Comparison of ENCODE assay signal across 1 fruit fly cellular context in genomic region chr3R:21269923-21270322, dm6.
A peak's percentile ranks its signal among the peaks of the same experiment; 100 is the strongest.
TF ChIP-seq lines count a peak whose summit lies in the region.

Gene AP-2sigma (minus strand): TSS chr3R:21270075.
Gene Idi (plus strand): TSS chr3R:21270126.

TF ChIP-seq in whole organism, embryonic, 481 proteins besides CTCF, POLR2A, EP300 and RAD21 (continued from another document and continues in another):
- peak; percentile 51; the same call in 1 of the 2 replicates for TF ChIP-seq CG13287 (GFP tag; IDR thresholded peaks at IDR 0.05; lab: Robert Waterston, UW; ENCODE audit: partially characterized antibody)
- no peak for TF ChIP-seq CG15601 (tag; optimal IDR thresholded peaks at IDR 0.05; lab: Kevin White, UChicago)
- TF ChIP-seq pzg (GFP tag; optimal IDR thresholded peaks at IDR 0.05; lab: Kevin White, UChicago) = peak; percentile 88
- peak; percentile 37 for TF ChIP-seq Bgb (GFP tag; IDR thresholded peaks at IDR 0.05; lab: Robert Waterston, UW; ENCODE audit: partially characterized antibody)
- no peak for TF ChIP-seq Atf3 (GFP tag; optimal IDR thresholded peaks at IDR 0.05; lab: Kevin White, UChicago)
- TF ChIP-seq NC2α (GFP tag; optimal IDR thresholded peaks at IDR 0.05; lab: Kevin White, UChicago) = peak; percentile 11
- TF ChIP-seq hbn (GFP tag; IDR thresholded peaks at IDR 0.05; lab: Robert Waterston, UW; ENCODE audit: partially characterized antibody) = no peak
- peak; percentile 29 to 39 for TF ChIP-seq dpn (GFP tag; optimal IDR thresholded peaks at IDR 0.05; lab: Kevin White, UChicago)
- TF ChIP-seq CG17186 (GFP tag; optimal IDR thresholded peaks at IDR 0.05; lab: Kevin White, UChicago) = peak; percentile 76
- TF ChIP-seq CG6683 (GFP tag; optimal IDR thresholded peaks at IDR 0.05; lab: Kevin White, UChicago) = no peak
- no peak for TF ChIP-seq Gsc (GFP tag; IDR thresholded peaks at IDR 0.05; lab: Robert Waterston, UW)
- TF ChIP-seq Camta (GFP tag; optimal IDR thresholded peaks at IDR 0.05; lab: Kevin White, UChicago) = peak; percentile 5
- no peak for TF ChIP-seq CG1832 (GFP tag; optimal IDR thresholded peaks at IDR 0.05; lab: Kevin White, UChicago)
- TF ChIP-seq CG15479 (GFP tag; optimal IDR thresholded peaks at IDR 0.05; lab: Kevin White, UChicago) = peak; percentile 32
- TF ChIP-seq NFAT (GFP tag; IDR thresholded peaks at IDR 0.05; lab: Robert Waterston, UW) = no peak; the same call in 1 of the 2 replicates
- no peak for TF ChIP-seq yki (optimal IDR thresholded peaks at IDR 0.05; lab: Kevin White, UChicago)
- TF ChIP-seq Awh (GFP tag; IDR thresholded peaks at IDR 0.05; lab: Robert Waterston, UW) = no peak
- TF ChIP-seq mirr (GFP tag; optimal IDR thresholded peaks at IDR 0.05; lab: Kevin White, UChicago) = peak; percentile 2
- TF ChIP-seq Mad (GFP tag; optimal IDR thresholded peaks at IDR 0.05; lab: Kevin White, UChicago) = no peak
- TF ChIP-seq CG7839 (tag; optimal IDR thresholded peaks at IDR 0.05; lab: Kevin White, UChicago) = no peak
- peak; percentile 52 for TF ChIP-seq Sry-δ (GFP tag; optimal IDR thresholded peaks at IDR 0.05; lab: Kevin White, UChicago)
- no peak for TF ChIP-seq da (GFP tag; optimal IDR thresholded peaks at IDR 0.05; lab: Kevin White, UChicago)
- peak; percentile 53 for TF ChIP-seq bcd (GFP tag; optimal IDR thresholded peaks at IDR 0.05; lab: Kevin White, UChicago)
- peak; percentile 56 for TF ChIP-seq sob (GFP tag; IDR thresholded peaks at IDR 0.05; lab: Robert Waterston, UW)
- TF ChIP-seq CG9437 (GFP tag; optimal IDR thresholded peaks at IDR 0.05; lab: Kevin White, UChicago) = peak; percentile 55
- no peak for TF ChIP-seq Hey (tag; optimal IDR thresholded peaks at IDR 0.05; lab: Kevin White, UChicago)
- no peak for TF ChIP-seq repo (GFP tag; optimal IDR thresholded peaks at IDR 0.05; lab: Kevin White, UChicago)
- TF ChIP-seq CG12942 (GFP tag; optimal IDR thresholded peaks at IDR 0.05; lab: Kevin White, UChicago) = no peak
- TF ChIP-seq Hsf (GFP tag; optimal IDR thresholded peaks at IDR 0.05; lab: Kevin White, UChicago) = no peak
- no peak for TF ChIP-seq CG4707 (GFP tag; optimal IDR thresholded peaks at IDR 0.05; lab: Kevin White, UChicago)
- TF ChIP-seq CG11398 (GFP tag; optimal IDR thresholded peaks at IDR 0.05; lab: Kevin White, UChicago) = no peak
- TF ChIP-seq pita (GFP tag; optimal IDR thresholded peaks at IDR 0.05; lab: Kevin White, UChicago) = no peak
- TF ChIP-seq Jarid2 (GFP tag; optimal IDR thresholded peaks at IDR 0.05; lab: Kevin White, UChicago) = no peak
- TF ChIP-seq Bdp1 (GFP tag; optimal IDR thresholded peaks at IDR 0.05; lab: Kevin White, UChicago) = peak; percentile 25
- TF ChIP-seq CG3838 (GFP tag; optimal IDR thresholded peaks at IDR 0.05; lab: Kevin White, UChicago) = no peak
- TF ChIP-seq CG13894 (tag; optimal IDR thresholded peaks at IDR 0.05; lab: Kevin White, UChicago) = peak; percentile 21
- no peak for TF ChIP-seq HmgD (GFP tag; optimal IDR thresholded peaks at IDR 0.05; lab: Kevin White, UChicago)
- TF ChIP-seq CG17612 (GFP tag; IDR thresholded peaks at IDR 0.05; lab: Robert Waterston, UW) = no peak
- no peak for TF ChIP-seq bab2 (GFP tag; optimal IDR thresholded peaks at IDR 0.05; lab: Kevin White, UChicago)
- no peak for TF ChIP-seq Doc2 (GFP tag; IDR thresholded peaks at IDR 0.05; lab: Robert Waterston, UW)
- peak; percentile 70 for TF ChIP-seq stwl (tag; optimal IDR thresholded peaks at IDR 0.05; lab: Kevin White, UChicago)
- no peak for TF ChIP-seq CG7556 (GFP tag; optimal IDR thresholded peaks at IDR 0.05; lab: Kevin White, UChicago)
- peak; percentile 53 for TF ChIP-seq oc (tag; optimal IDR thresholded peaks at IDR 0.05; lab: Kevin White, UChicago)
- TF ChIP-seq CG2120 (GFP tag; optimal IDR thresholded peaks at IDR 0.05; lab: Kevin White, UChicago) = peak; percentile 55
- peak; percentile 52 for TF ChIP-seq Xbp1 (GFP tag; optimal IDR thresholded peaks at IDR 0.05; lab: Kevin White, UChicago)
- 0 out of 4 replicates have a peak, but pooled peaks have one; percentile 64 for TF ChIP-seq chinmo (GFP tag; IDR thresholded peaks at IDR 0.05; lab: Robert Waterston, UW; ENCODE audit: partially characterized antibody)
- TF ChIP-seq CG4854 (GFP tag; optimal IDR thresholded peaks at IDR 0.05; lab: Kevin White, UChicago) = no peak
- no peak for TF ChIP-seq CG11085 (GFP tag; IDR thresholded peaks at IDR 0.05; lab: Robert Waterston, UW)
- no peak for TF ChIP-seq slou (GFP tag; optimal IDR thresholded peaks at IDR 0.05; lab: Kevin White, UChicago)
- TF ChIP-seq CG1233 (GFP tag; optimal IDR thresholded peaks at IDR 0.05; lab: Kevin White, UChicago) = no peak
- no peak for TF ChIP-seq CG8388 (GFP tag; optimal IDR thresholded peaks at IDR 0.05; lab: Kevin White, UChicago)
- no peak for TF ChIP-seq CG15696 (tag; optimal IDR thresholded peaks at IDR 0.05; lab: Kevin White, UChicago)
- TF ChIP-seq ttk (GFP tag; IDR thresholded peaks at IDR 0.05; lab: Robert Waterston, UW) = no peak
- TF ChIP-seq Hand (GFP tag; optimal IDR thresholded peaks at IDR 0.05; lab: Kevin White, UChicago) = no peak
- no peak for TF ChIP-seq HLH4C (GFP tag; IDR thresholded peaks at IDR 0.05; lab: Robert Waterston, UW; ENCODE audit: partially characterized antibody)
- no peak for TF ChIP-seq CG14860 (GFP tag; IDR thresholded peaks at IDR 0.05; lab: Robert Waterston, UW; ENCODE audit: partially characterized antibody)
- TF ChIP-seq peb (GFP tag; IDR thresholded peaks at IDR 0.05; lab: Robert Waterston, UW) = no peak
- peak; percentile 63 for TF ChIP-seq B-H2 (GFP tag; optimal IDR thresholded peaks at IDR 0.05; lab: Kevin White, UChicago)
- TF ChIP-seq ftz-f1 (GFP tag; optimal IDR thresholded peaks at IDR 0.05; lab: Kevin White, UChicago) = peak; percentile 38
- TF ChIP-seq Rfx (GFP tag; IDR thresholded peaks at IDR 0.05; lab: Robert Waterston, UW) = peak; percentile 69
- TF ChIP-seq insv (GFP tag; optimal IDR thresholded peaks at IDR 0.05; lab: Kevin White, UChicago) = no peak
- TF ChIP-seq Hmx (GFP tag; optimal IDR thresholded peaks at IDR 0.05; lab: Kevin White, UChicago) = no peak
- TF ChIP-seq CG1792 (GFP tag; optimal IDR thresholded peaks at IDR 0.05; lab: Kevin White, UChicago) = no peak
- TF ChIP-seq CG31388 (GFP tag; optimal IDR thresholded peaks at IDR 0.05; lab: Kevin White, UChicago) = no peak
- TF ChIP-seq CG15514 (GFP tag; optimal IDR thresholded peaks at IDR 0.05; lab: Kevin White, UChicago) = peak; percentile 96
- no peak for TF ChIP-seq CG6654 (GFP tag; optimal IDR thresholded peaks at IDR 0.05; lab: Kevin White, UChicago)
- TF ChIP-seq CG8359 (GFP tag; optimal IDR thresholded peaks at IDR 0.05; lab: Kevin White, UChicago; ENCODE audit: borderline replicate concordance) = no peak
- no peak for TF ChIP-seq CG8924 (tag; optimal IDR thresholded peaks at IDR 0.05; lab: Kevin White, UChicago)
- peak; percentile 12 for TF ChIP-seq Meics (GFP tag; optimal IDR thresholded peaks at IDR 0.05; lab: Kevin White, UChicago)
- no peak for TF ChIP-seq run (tag; optimal IDR thresholded peaks at IDR 0.05; lab: Kevin White, UChicago)
- TF ChIP-seq prd (optimal IDR thresholded peaks at IDR 0.05; lab: Kevin White, UChicago) = no peak
- 0 out of 3 replicates have a peak, but pooled peaks have one; percentile 39 for TF ChIP-seq prd (GFP tag; IDR thresholded peaks at IDR 0.05; lab: Robert Waterston, UW)
- TF ChIP-seq CG18619 (GFP tag; optimal IDR thresholded peaks at IDR 0.05; lab: Kevin White, UChicago) = no peak
- TF ChIP-seq Aef1 (GFP tag; IDR thresholded peaks at IDR 0.05; lab: Robert Waterston, UW) = no peak
- TF ChIP-seq CG12219 (GFP tag; optimal IDR thresholded peaks at IDR 0.05; lab: Kevin White, UChicago) = no peak
- no peak for TF ChIP-seq gcm2 (GFP tag; optimal IDR thresholded peaks at IDR 0.05; lab: Kevin White, UChicago)
- TF ChIP-seq CG3726 (GFP tag; IDR thresholded peaks at IDR 0.05; lab: Robert Waterston, UW) = no peak
- TF ChIP-seq MTF-1 (GFP tag; optimal IDR thresholded peaks at IDR 0.05; lab: Kevin White, UChicago; ENCODE audit: borderline replicate concordance) = no peak
- TF ChIP-seq CG11723 (GFP tag; optimal IDR thresholded peaks at IDR 0.05; lab: Kevin White, UChicago) = no peak
- no peak for TF ChIP-seq TFAM (GFP tag; optimal IDR thresholded peaks at IDR 0.05; lab: Kevin White, UChicago)
- no peak for TF ChIP-seq CG11093 (GFP tag; IDR thresholded peaks at IDR 0.05; lab: Robert Waterston, UW)
- no peak for TF ChIP-seq CG18599 (GFP tag; optimal IDR thresholded peaks at IDR 0.05; lab: Kevin White, UChicago)
- TF ChIP-seq CG34422 (GFP tag; IDR thresholded peaks at IDR 0.05; lab: Robert Waterston, UW) = peak; percentile 70; the same call in 2 of the 3 replicates
- no peak for TF ChIP-seq CG42726 (GFP tag; IDR thresholded peaks at IDR 0.05; lab: Robert Waterston, UW; ENCODE audit: partially characterized antibody)
- TF ChIP-seq CG6175 (GFP tag; IDR thresholded peaks at IDR 0.05; lab: Robert Waterston, UW) = no peak
- peak; percentile 41; the same call in 1 of the 2 replicates for TF ChIP-seq Dref (GFP tag; IDR thresholded peaks at IDR 0.05; lab: Robert Waterston, UW)
- peak; percentile 44 for TF ChIP-seq CG17829 (tag; optimal IDR thresholded peaks at IDR 0.05; lab: Kevin White, UChicago)
- TF ChIP-seq CG4617 (GFP tag; optimal IDR thresholded peaks at IDR 0.05; lab: Kevin White, UChicago; ENCODE audit: borderline replicate concordance) = peak; percentile 90
- TF ChIP-seq jumu (GFP tag; optimal IDR thresholded peaks at IDR 0.05; lab: Kevin White, UChicago) = no peak
- no peak for TF ChIP-seq vfl (GFP tag; optimal IDR thresholded peaks at IDR 0.05; lab: Kevin White, UChicago)
- no peak for TF ChIP-seq jigr1 (GFP tag; IDR thresholded peaks at IDR 0.05; lab: Robert Waterston, UW)
- TF ChIP-seq chif (GFP tag; optimal IDR thresholded peaks at IDR 0.05; lab: Kevin White, UChicago) = no peak
- no peak for TF ChIP-seq odd (GFP tag; optimal IDR thresholded peaks at IDR 0.05; lab: Kevin White, UChicago)
- TF ChIP-seq NC2β (GFP tag; optimal IDR thresholded peaks at IDR 0.05; lab: Kevin White, UChicago) = peak; percentile 16
- no peak for TF ChIP-seq tll (GFP tag; optimal IDR thresholded peaks at IDR 0.05; lab: Kevin White, UChicago)
- TF ChIP-seq CG3281 (GFP tag; optimal IDR thresholded peaks at IDR 0.05; lab: Kevin White, UChicago) = peak; percentile 70
- no peak for TF ChIP-seq Atf6 (GFP tag; IDR thresholded peaks at IDR 0.05; lab: Robert Waterston, UW)
- peak; percentile 52 for TF ChIP-seq CG9932 (GFP tag; IDR thresholded peaks at IDR 0.05; lab: Robert Waterston, UW)
- TF ChIP-seq CG17361 (GFP tag; IDR thresholded peaks at IDR 0.05; lab: Robert Waterston, UW) = no peak
- TF ChIP-seq CG16863 (GFP tag; optimal IDR thresholded peaks at IDR 0.05; lab: Kevin White, UChicago) = peak; percentile 34
- TF ChIP-seq Lim3 (GFP tag; IDR thresholded peaks at IDR 0.05; lab: Robert Waterston, UW) = no peak
- TF ChIP-seq Lpt (GFP tag; optimal IDR thresholded peaks at IDR 0.05; lab: Kevin White, UChicago) = no peak
- TF ChIP-seq Max (GFP tag; optimal IDR thresholded peaks at IDR 0.05; lab: Kevin White, UChicago) = no peak
- TF ChIP-seq chn (GFP tag; optimal IDR thresholded peaks at IDR 0.05; lab: Kevin White, UChicago) = peak; percentile 35
- no peak for TF ChIP-seq CG13123 (GFP tag; optimal IDR thresholded peaks at IDR 0.05; lab: Kevin White, UChicago)
- TF ChIP-seq H15 (GFP tag; IDR thresholded peaks at IDR 0.05; lab: Robert Waterston, UW) = no peak
- no peak for TF ChIP-seq bigmax (GFP tag; optimal IDR thresholded peaks at IDR 0.05; lab: Kevin White, UChicago)
- TF ChIP-seq CG6791 (GFP tag; IDR thresholded peaks at IDR 0.05; lab: Robert Waterston, UW; ENCODE audit: partially characterized antibody) = 0 out of 3 replicates have a peak, but pooled peaks have one; percentile 49
- peak; percentile 36 for TF ChIP-seq sens (GFP tag; lab: Kevin White, UChicago)
- TF ChIP-seq HLH54F (GFP tag; optimal IDR thresholded peaks at IDR 0.05; lab: Kevin White, UChicago) = peak; percentile 10
- TF ChIP-seq rib (GFP tag; IDR thresholded peaks at IDR 0.05; lab: Robert Waterston, UW) = no peak
- TF ChIP-seq unc-4 (GFP tag; IDR thresholded peaks at IDR 0.05; lab: Robert Waterston, UW; ENCODE audit: partially characterized antibody) = no peak
- no peak for TF ChIP-seq Ssrp (tag; optimal IDR thresholded peaks at IDR 0.05; lab: Kevin White, UChicago)
- no peak for TF ChIP-seq ham (GFP tag; IDR thresholded peaks at IDR 0.05; lab: Robert Waterston, UW)
- TF ChIP-seq CG7271 (tag; optimal IDR thresholded peaks at IDR 0.05; lab: Kevin White, UChicago) = peak; percentile 3
- no peak for TF ChIP-seq fd3F (GFP tag; optimal IDR thresholded peaks at IDR 0.05; lab: Kevin White, UChicago)
- TF ChIP-seq eve (GFP tag; optimal IDR thresholded peaks at IDR 0.05; lab: Kevin White, UChicago) = no peak
- peak; percentile 50 for TF ChIP-seq lab (GFP tag; optimal IDR thresholded peaks at IDR 0.05; lab: Kevin White, UChicago)
- TF ChIP-seq inv (GFP tag; IDR thresholded peaks at IDR 0.05; lab: Robert Waterston, UW; ENCODE audit: partially characterized antibody) = no peak
- peak; percentile 92 for TF ChIP-seq YL-1 (GFP tag; optimal IDR thresholded peaks at IDR 0.05; lab: Kevin White, UChicago)
- no peak for TF ChIP-seq CG10462 (GFP tag; optimal IDR thresholded peaks at IDR 0.05; lab: Kevin White, UChicago)
- no peak for TF ChIP-seq exex (tag; optimal IDR thresholded peaks at IDR 0.05; lab: Kevin White, UChicago)
- no peak for TF ChIP-seq CG11560 (tag; IDR thresholded peaks at IDR 0.05; lab: Robert Waterston, UW)
- peak; percentile 15 for TF ChIP-seq CG10979 (tag; optimal IDR thresholded peaks at IDR 0.05; lab: Kevin White, UChicago)
- TF ChIP-seq lov (optimal IDR thresholded peaks at IDR 0.05; lab: Kevin White, UChicago) = no peak
- peak; percentile 76; the same call in 1 of the 3 replicates for TF ChIP-seq lov (GFP tag; IDR thresholded peaks at IDR 0.05; lab: Robert Waterston, UW)
- TF ChIP-seq CoRest (tag; optimal IDR thresholded peaks at IDR 0.05; lab: Kevin White, UChicago) = no peak
- no peak for TF ChIP-seq emc (GFP tag; optimal IDR thresholded peaks at IDR 0.05; lab: Kevin White, UChicago)
- TF ChIP-seq nerfin-2 (GFP tag; IDR thresholded peaks at IDR 0.05; lab: Robert Waterston, UW; ENCODE audit: partially characterized antibody) = no peak
- no peak for TF ChIP-seq Xrp1 (GFP tag; IDR thresholded peaks at IDR 0.05; lab: Robert Waterston, UW)
- TF ChIP-seq CG7987 (GFP tag; optimal IDR thresholded peaks at IDR 0.05; lab: Kevin White, UChicago) = no peak
- no peak for TF ChIP-seq CG10959 (GFP tag; IDR thresholded peaks at IDR 0.05; lab: Robert Waterston, UW)
- no peak for TF ChIP-seq D (optimal IDR thresholded peaks at IDR 0.05; lab: Kevin White, UChicago)
- TF ChIP-seq D (GFP tag; optimal IDR thresholded peaks at IDR 0.05; lab: Kevin White, UChicago) = no peak
